Worm (Caenorhabditis elegans) whole organism, L3 larva: ENCODE measurements around the gene zip-12.

Experiments
- ama-1 ChIP-seq: fragments of 150-350 bp; optimal IDR thresholded peaks from 2 replicates; lab custom pipeline; 2018
- ceh-9 ChIP-seq: sonication (generic microtip); optimal IDR thresholded peaks from 2 replicates; lab custom pipeline; 2018; ENCODE audit warnings: missing biosample characterization, missing genetic modification characterization
- elt-1 ChIP-seq: fragments of 150-350 bp; optimal IDR thresholded peaks from 2 replicates; lab custom pipeline; 2014; ENCODE audit warnings: missing biosample characterization, missing genetic modification characterization
- jun-1 ChIP-seq: fragments of 150-350 bp; optimal IDR thresholded peaks from 2 replicates; lab custom pipeline; 2014; ENCODE audit warnings: missing biosample characterization, missing genetic modification reagents, missing genetic modification characterization
- nfya-1 ChIP-seq: sonication (generic microtip); optimal IDR thresholded peaks from 2 replicates; lab custom pipeline; 2017; ENCODE audit warnings: missing genetic modification characterization, mild to moderate bottlenecking, missing compliant biosample characterization, antibody characterized with exemption, moderate library complexity; ENCODE audit not compliant: insufficient read depth
- nhr-237 ChIP-seq: fragments of 150-350 bp; optimal IDR thresholded peaks from 2 replicates; lab custom pipeline; 2014; ENCODE audit warnings: missing biosample characterization, missing genetic modification characterization
- nhr-25 ChIP-seq: sonication (generic microtip); optimal IDR thresholded peaks from 2 replicates; lab custom pipeline; 2017; ENCODE audit warnings: missing biosample characterization, missing genetic modification characterization
- nhr-28 ChIP-seq: fragments of 150-350 bp; optimal IDR thresholded peaks from 2 replicates; lab custom pipeline; 2014; ENCODE audit warnings: missing biosample characterization, missing genetic modification characterization
- nhr-76 ChIP-seq: fragments of 150-350 bp; sonication (generic microtip); optimal IDR thresholded peaks from 5 replicates; lab custom pipeline; 2014; ENCODE audit warnings: missing biosample characterization, missing genetic modification characterization
- nhr-77 ChIP-seq: fragments of 150-350 bp; optimal IDR thresholded peaks from 2 replicates; lab custom pipeline; 2014; ENCODE audit warnings: missing biosample characterization, missing genetic modification characterization
- unc-39 ChIP-seq: sonication (generic microtip); optimal IDR thresholded peaks from 4 replicates; lab custom pipeline; 2017; ENCODE audit warnings: missing biosample characterization, missing genetic modification characterization
- unc-62 ChIP-seq: fragments of 150-350 bp; sonication (generic microtip); optimal IDR thresholded peaks from 4 replicates; lab custom pipeline; 2014; ENCODE audit warnings: missing biosample characterization, missing genetic modification reagents, missing genetic modification characterization

DNA sequence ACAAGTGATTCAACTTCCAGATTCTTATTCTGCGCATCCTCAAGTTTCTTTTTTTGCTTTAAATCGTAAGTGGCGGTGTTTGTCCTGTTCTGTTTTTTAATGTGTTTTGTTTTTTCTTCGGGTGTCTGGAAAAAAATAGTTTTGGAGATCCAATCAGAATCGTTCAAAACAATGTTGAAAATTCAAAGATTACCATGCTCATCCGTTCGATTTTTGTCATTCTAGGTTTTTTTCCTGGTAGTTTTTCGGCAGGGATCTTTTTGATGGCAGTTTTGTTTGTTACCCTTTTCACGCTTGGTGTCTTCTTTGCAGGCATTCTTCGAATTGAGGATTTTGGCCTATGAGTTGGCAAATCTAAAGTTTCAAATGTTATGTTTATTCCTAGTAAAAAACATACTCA lies 28.9 kb downstream of the zip-12 start:
- TF ChIP-seq jun-1 (tag; lab: Kevin White, UChicago) (no peak), nhr-77 (tag; lab: Kevin White, UChicago) (no peak), nhr-237 (no peak), unc-39 (tag; lab: Kevin White, UChicago) (no peak), ama-1 (lab: Kevin White, UChicago) (no peak), nhr-76 (tag; lab: Kevin White, UChicago) (no peak), elt-1 (tag; lab: Kevin White, UChicago) (no peak), nhr-25 (tag; lab: Kevin White, UChicago) (no peak), nfya-1 (no peak), nhr-28 (no peak), unc-62 (GFP tag; lab: Kevin White, UChicago) (no peak), ceh-9 (tag; lab: Kevin White, UChicago) (no peak)
